Fruit fly (Drosophila melanogaster) whole organism, adult: ENCODE results near the gene CG14210.

Source experiments
- CG11617 ChIP-seq: fragments of 200-800 bp; sonication (Bioruptor generic); optimal IDR thresholded peaks from 2 replicates; lab custom pipeline; 2017; ENCODE audit warnings: mild to moderate bottlenecking, missing biosample characterization, missing genetic modification reagents, missing genetic modification characterization
- CG12768 ChIP-seq: fragments of 200-800 bp; sonication (Bioruptor generic); optimal IDR thresholded peaks from 2 replicates; lab custom pipeline; 2017; ENCODE audit warnings: missing biosample characterization, missing genetic modification characterization, mild to moderate bottlenecking, moderate library complexity, missing genetic modification reagents
- CG14711 ChIP-seq: fragments of 200-800 bp; sonication (Bioruptor generic); optimal IDR thresholded peaks from 2 replicates; lab custom pipeline; 2018; ENCODE audit warnings: missing biosample characterization, mild to moderate bottlenecking, missing genetic modification characterization, moderate library complexity
- CG1620 ChIP-seq: fragments of 200-800 bp; sonication (Bioruptor generic); optimal IDR thresholded peaks from 2 replicates; lab custom pipeline; 2016; ENCODE audit warnings: missing biosample characterization, missing genetic modification characterization
- CG33017 ChIP-seq: fragments of 200-800 bp; sonication (Bioruptor generic); optimal IDR thresholded peaks from 2 replicates; lab custom pipeline; 2018; ENCODE audit warnings: missing biosample characterization, mild to moderate bottlenecking, missing genetic modification characterization, moderate library complexity
- CG5204 ChIP-seq: fragments of 200-800 bp; sonication (Bioruptor generic); optimal IDR thresholded peaks from 2 replicates; lab custom pipeline; 2016; ENCODE audit warnings: missing biosample characterization, missing genetic modification characterization
- CG7045 ChIP-seq: fragments of 200-800 bp; sonication (Bioruptor generic); optimal IDR thresholded peaks from 2 replicates; lab custom pipeline; 2017; ENCODE audit warnings: missing biosample characterization, mild to moderate bottlenecking, missing genetic modification characterization
- CG7101 ChIP-seq: fragments of 200-800 bp; sonication (Bioruptor generic); optimal IDR thresholded peaks from 2 replicates; lab custom pipeline; 2018; ENCODE audit warnings: missing biosample characterization, mild to moderate bottlenecking, missing genetic modification characterization, moderate library complexity
- Clk ChIP-seq: fragments of 200-800 bp; sonication (Bioruptor generic); optimal IDR thresholded peaks from 2 replicates; lab custom pipeline; 2017; ENCODE audit warnings: missing biosample characterization, missing genetic modification characterization
- Crg-1 ChIP-seq: fragments of 200-800 bp; sonication (Bioruptor generic); optimal IDR thresholded peaks from 2 replicates; lab custom pipeline; 2016; ENCODE audit warnings: missing biosample characterization, missing genetic modification characterization
- Hr96 ChIP-seq: fragments of 200-800 bp; sonication (Bioruptor generic); optimal IDR thresholded peaks from 2 replicates; lab custom pipeline; 2016; ENCODE audit warnings: missing biosample characterization, missing genetic modification characterization
- Mnt ChIP-seq: fragments of 200-800 bp; sonication (Bioruptor generic); optimal IDR thresholded peaks from 2 replicates; lab custom pipeline; 2016; ENCODE audit warnings: missing biosample characterization, mild to moderate bottlenecking, missing genetic modification characterization
- bab1 ChIP-seq: fragments of 200-800 bp; sonication (Bioruptor generic); optimal IDR thresholded peaks from 3 replicates; lab custom pipeline; 2019; ENCODE audit warnings: missing biosample characterization, mild to moderate bottlenecking, missing genetic modification characterization, moderate library complexity
- cic ChIP-seq: fragments of 200-800 bp; sonication (Bioruptor generic); optimal IDR thresholded peaks from 2 replicates; lab custom pipeline; 2017; ENCODE audit warnings: missing biosample characterization, mild to moderate bottlenecking, missing genetic modification characterization, moderate library complexity
- cnc ChIP-seq, 2 experiments: fragments of >200 bp; optimal IDR thresholded peaks; 2 replicates each; lab custom pipeline; 2017
- kay ChIP-seq: fragments of 200-800 bp; sonication (Bioruptor generic); peaks from one replicate; lab custom pipeline; 2016; ENCODE audit warnings: missing biosample characterization, missing genetic modification characterization, borderline replicate concordance
- ovo ChIP-seq: fragments of 200-800 bp; sonication (Bioruptor generic); optimal IDR thresholded peaks from 2 replicates; lab custom pipeline; 2016; ENCODE audit warnings: missing biosample characterization, missing genetic modification characterization
- pad ChIP-seq: fragments of 200-800 bp; sonication (Bioruptor generic); optimal IDR thresholded peaks from 3 replicates; lab custom pipeline; 2017; ENCODE audit warnings: missing biosample characterization, missing genetic modification characterization, mild to moderate bottlenecking, moderate library complexity, missing genetic modification reagents
- tj ChIP-seq: fragments of 200-800 bp; sonication (Bioruptor generic); optimal IDR thresholded peaks from 3 replicates; lab custom pipeline; 2017; ENCODE audit warnings: missing biosample characterization, mild to moderate bottlenecking, missing genetic modification characterization, moderate library complexity
- toe ChIP-seq: fragments of 200-800 bp; sonication (Bioruptor generic); optimal IDR thresholded peaks from 2 replicates; lab custom pipeline; 2016; ENCODE audit warnings: missing biosample characterization, missing genetic modification characterization

CG14210 gene

dm6 chrX:19581881-19582280 is 34.1 kb upstream of the CG14210 start, which contains the start of gene CG14218:
CG14218 (minus strand) TSS chrX:19581981.
- TF ChIP-seq toe (GFP tag; lab: Kevin White, UChicago), result no peak
- no peak for TF ChIP-seq CG5204 (GFP tag; lab: Kevin White, UChicago)
- TF ChIP-seq CG11617, result no peak
- no peak for TF ChIP-seq bab1 (GFP tag; lab: Kevin White, UChicago)
- no peak for TF ChIP-seq Clk (GFP tag; lab: Kevin White, UChicago)
- TF ChIP-seq cic (GFP tag; lab: Kevin White, UChicago), result no peak
- TF ChIP-seq kay (GFP tag; lab: Kevin White, UChicago), result no peak
- no peak for TF ChIP-seq CG33017
- no peak for TF ChIP-seq CG12768 (GFP tag; lab: Kevin White, UChicago)

- TF ChIP-seq CG14711 (tag; lab: Kevin White, UChicago), result no peak
- TF ChIP-seq Crg-1 (GFP tag; lab: Kevin White, UChicago), result no peak
- TF ChIP-seq kay (GFP tag; lab: Kevin White, UChicago), result no peak
- no peak for TF ChIP-seq ovo
- TF ChIP-seq CG7045 (GFP tag; lab: Kevin White, UChicago), result no peak
- TF ChIP-seq CG1620 (GFP tag; lab: Kevin White, UChicago), result no peak
- TF ChIP-seq toe (GFP tag; lab: Kevin White, UChicago), result no peak
- no peak for TF ChIP-seq CG12768 (GFP tag; lab: Kevin White, UChicago)
- no peak for TF ChIP-seq Hr96 (GFP tag; lab: Kevin White, UChicago)
- no peak for TF ChIP-seq CG11617
- no peak for TF ChIP-seq tj (GFP tag; lab: Kevin White, UChicago)
- no peak for TF ChIP-seq bab1 (GFP tag; lab: Kevin White, UChicago)
- TF ChIP-seq Mnt (GFP tag; lab: Kevin White, UChicago), result no peak
- TF ChIP-seq Clk (GFP tag; lab: Kevin White, UChicago), result no peak
- TF ChIP-seq CG33017, result no peak
Observed at dm6 chrX:19582732-19583131, 33.3 kb upstream of the CG14210 start.

- TF ChIP-seq ovo (no peak), pad (GFP tag; lab: Kevin White, UChicago) (no peak), Mnt (GFP tag; lab: Kevin White, UChicago) (no peak), kay (GFP tag; lab: Kevin White, UChicago) (no peak), Crg-1 (GFP tag; lab: Kevin White, UChicago) (no peak), tj (GFP tag; lab: Kevin White, UChicago) (no peak), bab1 (GFP tag; lab: Kevin White, UChicago) (no peak), cnc (optimal IDR thresholded peaks at IDR 0.05; lab: Kevin White, UChicago) (no peak)
Observed at dm6 chrX:19583317-19583716, 32.7 kb upstream of the CG14210 start, which contains the start of gene CG14204. CG14204 (plus strand) TSS chrX:19583617.

- no peak for TF ChIP-seq cic (GFP tag; lab: Kevin White, UChicago)
- TF ChIP-seq tj (GFP tag; lab: Kevin White, UChicago), result no peak
- no peak for TF ChIP-seq ovo
- TF ChIP-seq bab1 (GFP tag; lab: Kevin White, UChicago), result no peak
- TF ChIP-seq CG7101 (tag; lab: Kevin White, UChicago), result no peak
- TF ChIP-seq Crg-1 (GFP tag; lab: Kevin White, UChicago), result no peak
- no peak for TF ChIP-seq CG11617
- TF ChIP-seq CG5204 (GFP tag; lab: Kevin White, UChicago), result no peak
- no peak for TF ChIP-seq Clk (GFP tag; lab: Kevin White, UChicago)
- TF ChIP-seq CG1620 (GFP tag; lab: Kevin White, UChicago), result no peak
- TF ChIP-seq CG12768 (GFP tag; lab: Kevin White, UChicago), result no peak
- no peak for TF ChIP-seq CG14711 (tag; lab: Kevin White, UChicago)
- TF ChIP-seq CG33017, result no peak
- no peak for TF ChIP-seq kay (GFP tag; lab: Kevin White, UChicago)
Observed at dm6 chrX:19585142-19585541, 30.9 kb upstream of the CG14210 start.

dm6 chrX:19590070-19590469 is 25.9 kb upstream of the CG14210 start, which contains the start of gene CG14219:
CG14219 (minus strand) TSS chrX:19590170.
- TF ChIP-seq Crg-1 (GFP tag; lab: Kevin White, UChicago), result no peak

- TF ChIP-seq Crg-1 (GFP tag; lab: Kevin White, UChicago) (no peak), CG5204 (GFP tag; lab: Kevin White, UChicago) (no peak), bab1 (GFP tag; lab: Kevin White, UChicago) (no peak), kay (GFP tag; lab: Kevin White, UChicago) (no peak), CG11617 (no peak), CG7045 (GFP tag; lab: Kevin White, UChicago) (no peak), CG33017 (no peak), cic (GFP tag; lab: Kevin White, UChicago) (no peak), CG14711 (tag; lab: Kevin White, UChicago) (no peak)
Observed at dm6 chrX:19590579-19590978, 25.4 kb upstream of the CG14210 start.

dm6 chrX:19592309-19592708 is 23.7 kb upstream of the CG14210 start, which contains the start of gene CG14205:
CG14205 (plus strand) TSS chrX:19592609.
- TF ChIP-seq Mnt (GFP tag; lab: Kevin White, UChicago) (no peak), kay (GFP tag; lab: Kevin White, UChicago) (no peak), pad (GFP tag; lab: Kevin White, UChicago) (no peak), Crg-1 (GFP tag; lab: Kevin White, UChicago) (no peak)
